Worm (Caenorhabditis elegans): ENCODE measurements around the gene F38B6.3.

ce11 chrX:6655163-6655562 is 38.3 kb upstream of the F38B6.3 start, which contains the start of gene nhr-173:
- TF ChIP-seq ama-1 (optimal IDR thresholded peaks at IDR 0.05) (no peak), K02D7.2 (tag; optimal IDR thresholded peaks at IDR 0.05) (no peak), nhr-11 (tag; optimal IDR thresholded peaks at IDR 0.05) (no peak), sox-2 (GFP tag; IDR thresholded peaks at IDR 0.05) (no peak), pha-4 (tag; optimal IDR thresholded peaks at IDR 0.05) (no peak)

All from whole organism, late embryonic.